Worm (Caenorhabditis elegans) whole organism, L4 larva: ENCODE data around the gene unc-93.

Experiments used
- ctbp-1 ChIP-seq: fragments of 200-800 bp; sonication (Bioruptor generic); IDR thresholded peaks from 2 replicates; pipeline ENCODE4 v1.3.6; 2022; ENCODE audit warnings: missing genetic modification reagents, missing genetic modification characterization, missing compliant biosample characterization
- hif-1 ChIP-seq, 2 experiments: sonication (generic microtip); optimal IDR thresholded peaks; 2 replicates each; lab custom pipeline; 2016 to 2017; ENCODE audit warnings: missing compliant biosample characterization in 2 of 2, missing genetic modification characterization in 2 of 2, missing genetic modification reagents in 2 of 2, missing genotype in 2 of 2, mild to moderate bottlenecking in 1 of 2
- spr-3 ChIP-seq: fragments of 200-800 bp; sonication (Bioruptor generic); optimal IDR thresholded peaks from 2 replicates; lab custom pipeline; 2018; ENCODE audit warnings: mild to moderate bottlenecking, missing genetic modification characterization, missing compliant biosample characterization

DNA sequence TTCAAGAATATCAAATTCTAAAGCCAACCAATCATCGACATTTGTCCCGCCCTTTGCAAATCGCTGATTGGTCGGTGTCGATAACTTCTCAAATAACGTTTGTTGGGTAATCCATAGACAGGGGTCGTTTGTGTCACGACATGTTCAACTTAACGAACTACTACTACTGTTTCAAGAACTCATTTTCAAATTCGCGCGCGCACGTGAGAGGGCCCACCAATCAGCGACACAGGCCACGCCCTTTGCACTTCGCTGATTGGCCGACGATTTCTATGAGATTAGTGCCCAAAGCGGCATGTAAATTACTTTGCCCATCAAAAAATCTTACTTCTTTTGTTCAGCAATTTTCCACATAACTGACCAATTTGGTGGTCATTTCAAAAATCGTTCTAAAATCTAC lies 49.5 kb upstream of the unc-93 start:
- TF ChIP-seq ctbp-1 (no peak), spr-3 (no peak), hif-1 (tag; optimal IDR thresholded peaks at IDR 0.05; lab: Kevin White, UChicago) (no peak)
